Fruit fly (Drosophila melanogaster) whole organism, prepupa: ENCODE results near the gene tai.

Experiments
- Blimp-1 ChIP-seq: fragments of 200-800 bp; sonication (Bioruptor generic); optimal IDR thresholded peaks from 3 replicates; lab custom pipeline; 2017; ENCODE audit warnings: missing biosample characterization, missing genetic modification characterization, mild to moderate bottlenecking, moderate library complexity, missing genetic modification reagents
- CG10669 ChIP-seq: fragments of 200-800 bp; sonication (Bioruptor generic); optimal IDR thresholded peaks from 3 replicates; lab custom pipeline; 2018; ENCODE audit warnings: missing biosample characterization, mild to moderate bottlenecking, missing genetic modification characterization, moderate library complexity
- CG11294 ChIP-seq: fragments of 200-800 bp; sonication (Bioruptor generic); IDR thresholded peaks from 2 replicates; pipeline ENCODE4 v1.3.6; 2022; ENCODE audit warnings: missing biosample characterization, missing genetic modification characterization
- CG11762 ChIP-seq: fragments of 200-800 bp; sonication (Bioruptor generic); optimal IDR thresholded peaks from 3 replicates; lab custom pipeline; 2016; ENCODE audit warnings: missing biosample characterization, missing genetic modification characterization; ENCODE audit not compliant: insufficient read depth
- CG11902 ChIP-seq: fragments of 200-800 bp; sonication (Bioruptor generic); optimal IDR thresholded peaks from 3 replicates; lab custom pipeline; 2016; ENCODE audit warnings: missing biosample characterization, missing genetic modification characterization
- CG15336 ChIP-seq: fragments of 200-800 bp; sonication (Bioruptor generic); IDR thresholded peaks from 2 replicates; pipeline ENCODE4 v1.3.6; 2022; ENCODE audit warnings: missing biosample characterization, missing genetic modification characterization
- CG1621 ChIP-seq: fragments of 200-800 bp; sonication (Bioruptor generic); optimal IDR thresholded peaks from 3 replicates; lab custom pipeline; 2018; ENCODE audit warnings: missing biosample characterization, mild to moderate bottlenecking, missing genetic modification characterization
- CG3032 ChIP-seq: fragments of 200-800 bp; optimal IDR thresholded peaks from 2 replicates; lab custom pipeline; 2019; ENCODE audit warnings: missing biosample characterization, mild to moderate bottlenecking, missing genetic modification characterization, moderate library complexity
- CG31627 ChIP-seq: fragments of 200-800 bp; sonication (Bioruptor generic); optimal IDR thresholded peaks from 3 replicates; lab custom pipeline; 2016; ENCODE audit warnings: missing biosample characterization, missing genetic modification characterization
- CG34406 ChIP-seq: fragments of 200-800 bp; sonication (Bioruptor generic); optimal IDR thresholded peaks from 3 replicates; lab custom pipeline; 2016; ENCODE audit warnings: missing biosample characterization, missing genetic modification characterization
- CG3919 ChIP-seq: fragments of 200-800 bp; sonication (Bioruptor generic); optimal IDR thresholded peaks from 3 replicates; lab custom pipeline; 2016; ENCODE audit warnings: missing biosample characterization, missing genetic modification characterization
- CG4318 ChIP-seq: fragments of 200-800 bp; sonication (Bioruptor generic); optimal IDR thresholded peaks from 3 replicates; lab custom pipeline; 2017; ENCODE audit warnings: missing biosample characterization, mild to moderate bottlenecking, missing genetic modification characterization
- CG6163 ChIP-seq: fragments of 200-800 bp; sonication (Bioruptor generic); IDR thresholded peaks from 3 replicates; pipeline ENCODE4 v1.3.6; 2022; ENCODE audit warnings: missing biosample characterization, missing genetic modification characterization
- CG6276 ChIP-seq: fragments of 200-800 bp; sonication (Bioruptor generic); optimal IDR thresholded peaks from 2 replicates; lab custom pipeline; 2017; ENCODE audit warnings: missing biosample characterization, mild to moderate bottlenecking, missing genetic modification characterization
- CG6792 ChIP-seq: fragments of 200-800 bp; sonication (Bioruptor generic); optimal IDR thresholded peaks from 3 replicates; lab custom pipeline; 2016; ENCODE audit warnings: missing biosample characterization, missing genetic modification characterization
- CG7368 ChIP-seq: fragments of 200-800 bp; sonication (Bioruptor generic); optimal IDR thresholded peaks from 3 replicates; lab custom pipeline; 2016; ENCODE audit warnings: missing biosample characterization, missing genetic modification characterization
- CG8119 ChIP-seq: fragments of 200-800 bp; sonication (Bioruptor generic); IDR thresholded peaks from 3 replicates; pipeline ENCODE4 v1.3.6; 2022; ENCODE audit warnings: missing biosample characterization, missing genetic modification characterization
- CG8319 ChIP-seq: fragments of 200-800 bp; sonication (Bioruptor generic); optimal IDR thresholded peaks from 3 replicates; lab custom pipeline; 2016; ENCODE audit warnings: missing biosample characterization, missing genetic modification characterization
- CG8632 ChIP-seq: fragments of 200-800 bp; sonication (Bioruptor generic); optimal IDR thresholded peaks from 3 replicates; lab custom pipeline; 2016; ENCODE audit warnings: missing biosample characterization, missing genetic modification characterization
- CG9139 ChIP-seq: fragments of 200-800 bp; sonication (Bioruptor generic); optimal IDR thresholded peaks from 3 replicates; lab custom pipeline; 2017; ENCODE audit warnings: missing biosample characterization, mild to moderate bottlenecking, missing genetic modification characterization
- Eip75B ChIP-seq: fragments of 200-800 bp; sonication (Bioruptor generic); optimal IDR thresholded peaks from 3 replicates; lab custom pipeline; 2016; ENCODE audit warnings: missing biosample characterization, missing genetic modification characterization
- Eip78C ChIP-seq: fragments of 200-800 bp; sonication (Bioruptor generic); peaks from one replicate; lab custom pipeline; 2016; ENCODE audit warnings: missing biosample characterization, missing genetic modification characterization
- Eip93F ChIP-seq: fragments of 200-800 bp; sonication (Bioruptor generic); optimal IDR thresholded peaks from 2 replicates; lab custom pipeline; 2016; ENCODE audit warnings: missing biosample characterization, mild to moderate bottlenecking, missing genetic modification characterization
- Ets21C ChIP-seq: fragments of 200-800 bp; sonication (Bioruptor generic); optimal IDR thresholded peaks from 3 replicates; lab custom pipeline; 2016; ENCODE audit warnings: missing biosample characterization, missing genetic modification characterization
- Ets96B ChIP-seq: fragments of 200-800 bp; optimal IDR thresholded peaks from 2 replicates; lab custom pipeline; 2019; ENCODE audit warnings: missing biosample characterization, mild to moderate bottlenecking, missing genetic modification characterization, moderate library complexity
- Gug ChIP-seq: fragments of 200-800 bp; sonication (Bioruptor generic); IDR thresholded peaks from 2 replicates; pipeline ENCODE4 v1.3.6; 2022; ENCODE audit warnings: missing biosample characterization, missing genetic modification characterization
- Hr38 ChIP-seq: sonication (Bioruptor generic); optimal IDR thresholded peaks from 2 replicates; lab custom pipeline; 2016; ENCODE audit warnings: missing biosample characterization, missing genetic modification characterization
- Hr39 ChIP-seq: fragments of 200-800 bp; sonication (Bioruptor generic); optimal IDR thresholded peaks from 2 replicates; lab custom pipeline; 2016; ENCODE audit warnings: missing biosample characterization, missing genetic modification characterization
- Hr4 ChIP-seq: fragments of 200-800 bp; sonication (Bioruptor generic); optimal IDR thresholded peaks from 3 replicates; lab custom pipeline; 2016; ENCODE audit warnings: missing biosample characterization, missing genetic modification characterization
- Lpt ChIP-seq: fragments of 200-800 bp; sonication (Bioruptor generic); optimal IDR thresholded peaks from 3 replicates; lab custom pipeline; 2016; ENCODE audit warnings: missing biosample characterization, missing genetic modification characterization
- Met ChIP-seq: fragments of 200-800 bp; sonication (Bioruptor generic); optimal IDR thresholded peaks from 3 replicates; lab custom pipeline; 2016; ENCODE audit warnings: missing biosample characterization, missing genetic modification characterization
- OdsH ChIP-seq: fragments of 200-800 bp; sonication (Bioruptor generic); optimal IDR thresholded peaks from 3 replicates; lab custom pipeline; 2016; ENCODE audit warnings: missing biosample characterization, missing genetic modification characterization
- Smox ChIP-seq: fragments of 200-800 bp; sonication (Bioruptor generic); optimal IDR thresholded peaks from 3 replicates; lab custom pipeline; 2016; ENCODE audit warnings: missing biosample characterization, missing genetic modification characterization
- Sox14 ChIP-seq: fragments of 200-800 bp; sonication (Bioruptor generic); optimal IDR thresholded peaks from 3 replicates; lab custom pipeline; 2016; ENCODE audit warnings: missing biosample characterization, missing genetic modification characterization
- Sox15 ChIP-seq: fragments of 200-800 bp; sonication (Bioruptor generic); optimal IDR thresholded peaks from 3 replicates; lab custom pipeline; 2016; ENCODE audit warnings: missing biosample characterization, missing genetic modification characterization
- achi ChIP-seq: fragments of 200-800 bp; sonication (Bioruptor generic); optimal IDR thresholded peaks from 3 replicates; lab custom pipeline; 2016; ENCODE audit warnings: missing biosample characterization, missing genetic modification characterization
- acj6 ChIP-seq: fragments of 200-800 bp; sonication (Bioruptor generic); optimal IDR thresholded peaks from 3 replicates; lab custom pipeline; 2016; ENCODE audit warnings: missing biosample characterization, missing genetic modification characterization
- cyc ChIP-seq: fragments of 200-800 bp; sonication (Bioruptor generic); optimal IDR thresholded peaks from 3 replicates; lab custom pipeline; 2016; ENCODE audit warnings: missing biosample characterization, missing genetic modification characterization
- dac ChIP-seq: fragments of 200-800 bp; sonication (Bioruptor generic); optimal IDR thresholded peaks from 2 replicates; lab custom pipeline; 2017; ENCODE audit warnings: missing biosample characterization, mild to moderate bottlenecking, missing genetic modification characterization
- eg ChIP-seq: fragments of 200-800 bp; sonication (Bioruptor generic); IDR thresholded peaks from 3 replicates; pipeline ENCODE4 v1.3.6; 2022; ENCODE audit warnings: missing biosample characterization, missing genetic modification characterization
- esn ChIP-seq: fragments of 200-800 bp; sonication (Bioruptor generic); optimal IDR thresholded peaks from 2 replicates; lab custom pipeline; 2016; ENCODE audit warnings: missing biosample characterization, mild to moderate bottlenecking, missing genetic modification characterization, moderate library complexity
- fd59A ChIP-seq: fragments of 200-800 bp; sonication (Bioruptor generic); optimal IDR thresholded peaks from 2 replicates; lab custom pipeline; 2017; ENCODE audit warnings: missing biosample characterization, mild to moderate bottlenecking, missing genetic modification characterization, missing genetic modification reagents
- fd85E ChIP-seq: fragments of 200-800 bp; sonication (Bioruptor generic); optimal IDR thresholded peaks from 3 replicates; lab custom pipeline; 2016; ENCODE audit warnings: missing biosample characterization, missing genetic modification characterization
- fkh ChIP-seq: fragments of 200-800 bp; sonication (Bioruptor generic); optimal IDR thresholded peaks from 3 replicates; lab custom pipeline; 2017; ENCODE audit warnings: missing biosample characterization, mild to moderate bottlenecking, missing genetic modification characterization, moderate library complexity
- lz ChIP-seq: fragments of 200-800 bp; sonication (Bioruptor generic); optimal IDR thresholded peaks from 3 replicates; lab custom pipeline; 2016; ENCODE audit warnings: missing biosample characterization, missing genetic modification characterization
- net ChIP-seq: fragments of 200-800 bp; sonication (Bioruptor generic); optimal IDR thresholded peaks from 3 replicates; lab custom pipeline; 2016; ENCODE audit warnings: missing biosample characterization, missing genetic modification characterization
- pdm3 ChIP-seq: fragments of 200-800 bp; sonication (Bioruptor generic); optimal IDR thresholded peaks from 3 replicates; lab custom pipeline; 2016; ENCODE audit warnings: missing biosample characterization, missing genetic modification characterization
- salr ChIP-seq, 2 experiments: fragments of 200-800 bp; sonication (Bioruptor generic); optimal IDR thresholded peaks; 3 replicates each; lab custom pipeline; 2016 to 2018; ENCODE audit warnings: missing biosample characterization in 2 of 2, missing genetic modification characterization in 2 of 2, mild to moderate bottlenecking in 1 of 2
- spab ChIP-seq: fragments of 200-800 bp; sonication (Bioruptor generic); optimal IDR thresholded peaks from 2 replicates; lab custom pipeline; 2017; ENCODE audit warnings: missing biosample characterization, mild to moderate bottlenecking, missing genetic modification characterization, missing genetic modification reagents
- ss ChIP-seq, 2 experiments: fragments of 200-800 bp; sonication (Bioruptor generic); optimal IDR thresholded peaks; 2 replicates in 1 of 2; 3 replicates in 1 of 2; lab custom pipeline; 2017 to 2018; ENCODE audit warnings: mild to moderate bottlenecking in 2 of 2, missing biosample characterization in 2 of 2, missing genetic modification characterization in 2 of 2, moderate library complexity in 1 of 2
- svp ChIP-seq: fragments of 200-800 bp; sonication (Bioruptor generic); peaks from one replicate; lab custom pipeline; 2016; ENCODE audit warnings: missing biosample characterization, missing genetic modification characterization
- vri ChIP-seq: fragments of 200-800 bp; sonication (Bioruptor generic); optimal IDR thresholded peaks from 3 replicates; lab custom pipeline; 2016; ENCODE audit warnings: missing biosample characterization, mild to moderate bottlenecking, missing genetic modification characterization

tai gene

dm6 chr2L:9166399-9166980 lies at the start of gene tai, which contains the start of gene CG9586:
Gene tai, plus strand, starts transcription at chr2L:9166778.
Gene CG9586, minus strand, starts transcription at chr2L:9166514.
- TF ChIP-seq net (GFP tag; lab: Kevin White, UChicago) (peak; percentile 73), CG6163 (no peak; the same call in 1 of the 3 replicates), CG34406 (GFP tag; lab: Kevin White, UChicago) (peak; percentile 74), fd59A (GFP tag; lab: Kevin White, UChicago) (no peak), CG3919 (GFP tag; lab: Kevin White, UChicago) (peak; percentile 80), CG8319 (GFP tag; lab: Kevin White, UChicago) (peak; percentile 65), dac (GFP tag; lab: Kevin White, UChicago) (no peak), lz (GFP tag; lab: Kevin White, UChicago) (peak; percentile 26), Eip78C (GFP tag; lab: Kevin White, UChicago) (peak; percentile 90), fkh (GFP tag; lab: Kevin White, UChicago) (peak; percentile 92), Hr4 (GFP tag; lab: Kevin White, UChicago) (peak; percentile 39), CG9139 (GFP tag; lab: Kevin White, UChicago) (peak; percentile 11), Smox (GFP tag; lab: Kevin White, UChicago) (peak; percentile 62), Lpt (peak; percentile 40), CG11294 (peak; percentile 55; the same call in 1 of the 2 replicates), salr (GFP tag; optimal IDR thresholded peaks at IDR 0.05; lab: Kevin White, UChicago) (peak in 1 of 2 experiments; percentile 2), Met (GFP tag; lab: Kevin White, UChicago) (peak; percentile 66), Blimp-1 (GFP tag; lab: Kevin White, UChicago) (no peak), CG10669 (GFP tag; lab: Kevin White, UChicago) (peak; percentile 35), Ets96B (tag; lab: Kevin White, UChicago) (peak; percentile 70), Gug (GFP tag; lab: Robert Waterston, UW) (peak; percentile 50), eg (GFP tag; lab: Robert Waterston, UW) (peak; percentile 83), CG8119 (GFP tag; lab: Robert Waterston, UW) (peak; percentile 59; the same call in 1 of the 3 replicates), CG4318 (no peak), Ets21C (GFP tag; lab: Kevin White, UChicago) (peak; percentile 35), CG15336 (peak; percentile 60; the same call in 1 of the 2 replicates), CG6276 (GFP tag; lab: Kevin White, UChicago) (no peak), Eip75B (GFP tag; lab: Kevin White, UChicago) (peak; percentile 56), CG31627 (GFP tag; lab: Kevin White, UChicago) (peak; percentile 47), CG3032 (peak; percentile 79), CG6792 (GFP tag; lab: Kevin White, UChicago) (peak; percentile 73), Sox14 (peak; percentile 42), pdm3 (peak; percentile 55), CG8632 (GFP tag; lab: Kevin White, UChicago) (peak; percentile 73), cyc (GFP tag; lab: Kevin White, UChicago) (peak; percentile 56), Eip93F (GFP tag; lab: Kevin White, UChicago) (peak; percentile 81), Hr38 (GFP tag; lab: Kevin White, UChicago) (no peak), spab (GFP tag; lab: Kevin White, UChicago) (no peak), Hr39 (GFP tag; lab: Kevin White, UChicago) (peak; percentile 41), svp (GFP tag; lab: Kevin White, UChicago) (peak; percentile 80), CG1621 (tag; lab: Kevin White, UChicago) (peak; percentile 30), fd85E (GFP tag; lab: Kevin White, UChicago) (peak; percentile 46), CG7368 (GFP tag; lab: Kevin White, UChicago) (peak; percentile 27), CG11762 (GFP tag; lab: Kevin White, UChicago) (peak; percentile 60), esn (GFP tag; lab: Kevin White, UChicago) (peak; percentile 71), OdsH (GFP tag; lab: Kevin White, UChicago) (peak; percentile 82), achi (GFP tag; lab: Kevin White, UChicago) (peak; percentile 80), Sox15 (GFP tag; lab: Kevin White, UChicago) (peak; percentile 55), vri (GFP tag; lab: Kevin White, UChicago) (peak; percentile 55), CG11902 (GFP tag; lab: Kevin White, UChicago) (peak; percentile 44), acj6 (peak; percentile 75), ss (GFP tag; optimal IDR thresholded peaks at IDR 0.05; lab: Kevin White, UChicago) (peak; percentile 16 to 21)
